Fruit fly (Drosophila melanogaster) whole organism, embryonic: ENCODE data around the gene prt.

ENCODE experiments used
- Atf-2 ChIP-seq: fragments of 200-800 bp; sonication (Bioruptor generic); optimal IDR thresholded peaks from 2 replicates; lab custom pipeline; 2016; ENCODE audit warnings: missing biosample characterization, missing genetic modification characterization
- CG15514 ChIP-seq: fragments of 200-800 bp; sonication (Bioruptor generic); optimal IDR thresholded peaks from 3 replicates; lab custom pipeline; 2017; ENCODE audit warnings: missing biosample characterization, missing genetic modification characterization, mild to moderate bottlenecking, moderate library complexity, missing genetic modification reagents
- CG16815 ChIP-seq: fragments of 200-800 bp; sonication (Bioruptor generic); optimal IDR thresholded peaks from 3 replicates; lab custom pipeline; 2017; ENCODE audit warnings: missing biosample characterization, mild to moderate bottlenecking, missing genetic modification characterization
- CG33213 ChIP-seq: fragments of 200-800 bp; sonication (Bioruptor generic); optimal IDR thresholded peaks from 3 replicates; lab custom pipeline; 2016; ENCODE audit warnings: missing biosample characterization, missing genetic modification characterization
- CG4282 ChIP-seq: fragments of 200-800 bp; sonication (Bioruptor generic); optimal IDR thresholded peaks from 2 replicates; lab custom pipeline; 2016; ENCODE audit warnings: missing biosample characterization, missing genetic modification characterization
- GATAe ChIP-seq: fragments of 200-800 bp; sonication (Bioruptor generic); conservative IDR thresholded peaks from 2 replicates; pipeline ENCODE4 v1.3.6; 2022; ENCODE audit warnings: missing biosample characterization, missing genetic modification characterization
- Mes4 ChIP-seq: fragments of 200-800 bp; sonication (Bioruptor generic); optimal IDR thresholded peaks from 2 replicates; lab custom pipeline; 2016; ENCODE audit warnings: missing biosample characterization, missing genetic modification characterization
- Xrp1 ChIP-seq: fragments of 200-800 bp; sonication (Bioruptor generic); IDR thresholded peaks from 2 replicates; pipeline ENCODE4 v1.3.6; 2022; ENCODE audit warnings: missing biosample characterization, missing genetic modification characterization
- chm ChIP-seq: fragments of 200-800 bp; sonication (Bioruptor generic); IDR thresholded peaks from 2 replicates; pipeline ENCODE4 v1.3.6; 2022; ENCODE audit warnings: missing biosample characterization, missing genetic modification characterization
- hb ChIP-seq: fragments of 200-800 bp; sonication (Bioruptor generic); IDR thresholded peaks from 3 replicates; pipeline ENCODE4 v1.3.6; 2022; ENCODE audit warnings: missing biosample characterization, missing genetic modification characterization; ENCODE audit not compliant: partially characterized antibody
- psq ChIP-seq: fragments of 200-800 bp; sonication (Bioruptor generic); optimal IDR thresholded peaks from 2 replicates; lab custom pipeline; 2017; ENCODE audit warnings: missing biosample characterization, missing genetic modification characterization
- rib ChIP-seq: fragments of 200-800 bp; sonication (Bioruptor generic); IDR thresholded peaks from 2 replicates; pipeline ENCODE4 v1.3.6; 2022; ENCODE audit warnings: missing biosample characterization, missing genetic modification characterization

- TF ChIP-seq Mes4 (GFP tag; lab: Kevin White, UChicago) = no peak
- no peak for TF ChIP-seq Xrp1 (GFP tag; lab: Robert Waterston, UW)
- TF ChIP-seq CG16815 (GFP tag; lab: Kevin White, UChicago) = no peak
- no peak for TF ChIP-seq GATAe (GFP tag; lab: Robert Waterston, UW)
- TF ChIP-seq hb (GFP tag; lab: Robert Waterston, UW) = no peak
- no peak for TF ChIP-seq chm (GFP tag; lab: Robert Waterston, UW)
- TF ChIP-seq CG15514 (GFP tag; lab: Kevin White, UChicago) = no peak
- TF ChIP-seq psq (GFP tag; lab: Kevin White, UChicago) = no peak
- no peak for TF ChIP-seq CG33213 (GFP tag; lab: Kevin White, UChicago)
- no peak for TF ChIP-seq CG4282 (GFP tag; lab: Kevin White, UChicago)
- TF ChIP-seq Atf-2 (GFP tag; lab: Kevin White, UChicago) = no peak
- TF ChIP-seq rib (GFP tag; lab: Robert Waterston, UW) = no peak
Observed at dm6 chr3R:23727657-23728056, 28.8 kb upstream of the prt start.
